Worm (Caenorhabditis elegans) whole organism, early embryonic: Measurements from ENCODE around the gene ram-5.

ENCODE experiments used
- B0310.2 ChIP-seq: sonication (generic microtip); optimal IDR thresholded peaks from 2 replicates; lab custom pipeline; 2016; ENCODE audit warnings: mild to moderate bottlenecking, missing genetic modification characterization, missing compliant biosample characterization
- aly-1 ChIP-seq: sonication (generic microtip); optimal IDR thresholded peaks from 2 replicates; lab custom pipeline; 2016; ENCODE audit warnings: missing genetic modification characterization, missing compliant biosample characterization
- ama-1 ChIP-seq: fragments of 150-350 bp; optimal IDR thresholded peaks from 2 replicates; lab custom pipeline; 2014
- ceh-13 ChIP-seq: fragments of 200-800 bp; sonication (Bioruptor generic); optimal IDR thresholded peaks from 2 replicates; lab custom pipeline; 2018; ENCODE audit warnings: mild to moderate bottlenecking, missing genetic modification characterization, missing compliant biosample characterization
- ets-7 ChIP-seq: sonication (generic microtip); optimal IDR thresholded peaks from 2 replicates; lab custom pipeline; 2016; ENCODE audit warnings: missing genotype, missing genetic modification characterization, missing compliant biosample characterization
- flt-1 ChIP-seq: fragments of 200-800 bp; sonication (Bioruptor generic); IDR thresholded peaks from 2 replicates; pipeline ENCODE4 v1.3.6; 2022; ENCODE audit warnings: missing genetic modification characterization, missing compliant biosample characterization
- hmbx-1 ChIP-seq: sonication (generic microtip); optimal IDR thresholded peaks from 2 replicates; lab custom pipeline; 2016; ENCODE audit warnings: mild to moderate bottlenecking, missing genetic modification characterization, missing compliant biosample characterization
- hmg-4 ChIP-seq: fragments of 200-800 bp; sonication (Bioruptor generic); optimal IDR thresholded peaks from 2 replicates; lab custom pipeline; 2018; ENCODE audit warnings: mild to moderate bottlenecking, missing genetic modification characterization, missing compliant biosample characterization
- hnd-1 ChIP-seq: sonication (generic microtip); optimal IDR thresholded peaks from 2 replicates; lab custom pipeline; 2016; ENCODE audit warnings: missing genetic modification characterization, missing compliant biosample characterization

ce11 chrX:14584335-14584734 is 34.4 kb downstream of the ram-5 start:
- TF ChIP-seq hmbx-1 (tag; lab: Kevin White, UChicago) (no peak), flt-1 (no peak), hmg-4 (GFP tag; lab: Kevin White, UChicago) (no peak), B0310.2 (tag; lab: Kevin White, UChicago) (no peak), ama-1 (lab: Kevin White, UChicago) (no peak), aly-1 (no peak), ceh-13 (GFP tag; lab: Kevin White, UChicago) (no peak), hnd-1 (tag; lab: Kevin White, UChicago) (no peak), ets-7 (tag; lab: Kevin White, UChicago) (no peak)
